Fruit fly (Drosophila melanogaster) whole organism, adult: ENCODE results near the gene ppk27.

Experiments
- CG11617 ChIP-seq: fragments of 200-800 bp; sonication (Bioruptor generic); optimal IDR thresholded peaks from 2 replicates; lab custom pipeline; 2017; ENCODE audit warnings: mild to moderate bottlenecking, missing biosample characterization, missing genetic modification reagents, missing genetic modification characterization
- CG7045 ChIP-seq: fragments of 200-800 bp; sonication (Bioruptor generic); optimal IDR thresholded peaks from 2 replicates; lab custom pipeline; 2017; ENCODE audit warnings: missing biosample characterization, mild to moderate bottlenecking, missing genetic modification characterization
- CG7101 ChIP-seq: fragments of 200-800 bp; sonication (Bioruptor generic); optimal IDR thresholded peaks from 2 replicates; lab custom pipeline; 2018; ENCODE audit warnings: missing biosample characterization, mild to moderate bottlenecking, missing genetic modification characterization, moderate library complexity
- Hr96 ChIP-seq: fragments of 200-800 bp; sonication (Bioruptor generic); optimal IDR thresholded peaks from 2 replicates; lab custom pipeline; 2016; ENCODE audit warnings: missing biosample characterization, missing genetic modification characterization
- cic ChIP-seq: fragments of 200-800 bp; sonication (Bioruptor generic); optimal IDR thresholded peaks from 2 replicates; lab custom pipeline; 2017; ENCODE audit warnings: missing biosample characterization, mild to moderate bottlenecking, missing genetic modification characterization, moderate library complexity
- tj ChIP-seq: fragments of 200-800 bp; sonication (Bioruptor generic); optimal IDR thresholded peaks from 3 replicates; lab custom pipeline; 2017; ENCODE audit warnings: missing biosample characterization, mild to moderate bottlenecking, missing genetic modification characterization, moderate library complexity

DNA sequence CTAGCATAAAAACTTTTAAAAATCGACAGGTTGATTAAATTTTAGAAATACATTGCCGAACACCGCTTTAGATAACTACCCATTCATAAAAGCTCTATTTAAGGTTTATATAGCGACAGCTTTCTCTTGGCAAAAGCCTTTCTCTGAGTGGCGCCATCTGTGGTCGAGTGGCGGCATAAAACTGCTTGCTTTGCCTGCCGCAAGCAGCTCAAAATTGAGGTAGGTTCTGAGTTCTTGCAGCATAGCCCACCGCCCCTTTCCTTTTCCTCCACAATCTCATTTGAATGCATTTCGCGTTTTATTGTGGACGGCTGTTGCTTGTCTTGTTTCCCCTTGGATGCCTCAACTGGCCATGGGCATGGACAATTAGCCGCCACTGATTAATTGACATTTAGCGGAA, 12.8 kb upstream of the ppk27 start:
- TF ChIP-seq tj (GFP tag; lab: Kevin White, UChicago) (no peak), CG7045 (GFP tag; lab: Kevin White, UChicago) (no peak), Hr96 (GFP tag; lab: Kevin White, UChicago) (no peak), CG11617 (GFP tag; lab: Kevin White, UChicago) (no peak), CG7101 (tag; lab: Kevin White, UChicago) (no peak), cic (GFP tag; lab: Kevin White, UChicago) (peak; percentile 56)
